Fruit fly (Drosophila melanogaster): ENCODE data around the gene PyK.

Gene PyK

DNA sequence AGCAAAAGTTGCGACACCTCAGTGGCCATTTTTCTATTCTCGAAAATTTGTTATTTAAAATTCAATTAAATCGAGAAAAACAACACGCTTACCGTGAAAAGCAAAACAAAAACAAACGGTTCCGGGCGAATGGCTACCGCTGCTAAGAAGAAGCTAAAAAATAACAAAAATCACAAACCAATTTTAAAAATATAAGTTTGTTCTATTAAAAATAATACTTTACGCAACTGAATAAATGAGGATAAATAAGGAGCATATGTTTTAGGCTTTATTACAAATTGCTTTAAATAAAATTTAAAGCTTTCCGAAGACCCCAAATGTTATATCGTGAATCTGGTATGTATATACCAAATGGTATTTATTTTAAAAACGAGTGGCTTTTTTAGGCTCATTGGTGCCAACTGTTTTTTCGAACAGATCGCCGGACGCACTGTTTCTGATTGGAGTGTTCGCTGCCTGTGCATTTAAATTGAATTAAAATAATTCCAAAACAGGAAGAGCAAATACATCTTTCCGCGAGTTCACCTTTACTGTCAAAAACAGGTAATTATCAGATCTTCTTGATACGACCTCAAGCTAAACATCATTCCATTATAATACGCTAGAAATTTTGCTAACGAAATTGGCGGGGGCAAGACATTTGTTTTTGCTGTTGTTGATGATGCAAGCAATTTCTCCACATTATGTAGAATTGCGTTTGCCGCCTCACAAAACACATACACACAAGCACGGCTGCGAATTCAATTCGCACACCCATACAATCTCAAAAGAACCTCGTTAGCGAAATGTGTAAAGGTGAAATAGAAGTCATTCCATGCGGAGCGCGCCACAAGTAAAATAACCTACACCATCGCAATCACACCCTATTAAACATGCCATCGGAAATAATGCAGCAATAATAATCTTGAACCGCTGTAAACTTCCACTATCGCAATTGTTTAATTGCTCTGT is at the start of gene PyK, which contains the start of gene Polr3F:
Gene PyK (plus strand): TSS at position 411 of the 951 bp plus-strand sequence.
Gene Polr3F (minus strand): TSS at position 248 of the 951 bp plus-strand sequence.
- TF ChIP-seq CTCF (optimal IDR thresholded peaks at IDR 0.05) (no peak), CG8478 (optimal IDR thresholded peaks at IDR 0.05) (no peak)

DNA sequence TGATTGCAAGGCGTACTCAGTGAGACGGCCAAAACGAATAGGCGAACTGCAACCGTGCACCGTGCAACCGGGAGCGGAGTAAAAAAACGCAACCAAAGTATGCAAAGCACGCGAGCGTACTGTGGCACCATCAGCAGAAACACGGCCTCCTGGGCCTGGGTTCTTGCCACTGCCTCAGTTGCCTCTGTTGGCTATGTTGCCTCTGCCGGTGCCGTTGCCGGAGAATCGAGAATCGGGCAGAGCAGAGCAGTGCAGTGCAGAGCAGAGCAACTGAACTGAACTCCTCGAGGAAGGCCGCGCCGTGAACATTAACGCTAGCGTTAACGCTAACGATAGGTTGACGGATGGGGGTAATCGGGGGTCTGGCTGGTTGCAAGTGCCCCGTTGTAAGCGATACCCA is 43.3 kb upstream of the PyK start, which contains the start of gene CG34377:
Gene CG34377 (minus strand): TSS at position 101 of the 400 bp plus-strand sequence.
- TF ChIP-seq CTCF (optimal IDR thresholded peaks at IDR 0.05) (no peak), CG8478 (optimal IDR thresholded peaks at IDR 0.05) (no peak)

DNA sequence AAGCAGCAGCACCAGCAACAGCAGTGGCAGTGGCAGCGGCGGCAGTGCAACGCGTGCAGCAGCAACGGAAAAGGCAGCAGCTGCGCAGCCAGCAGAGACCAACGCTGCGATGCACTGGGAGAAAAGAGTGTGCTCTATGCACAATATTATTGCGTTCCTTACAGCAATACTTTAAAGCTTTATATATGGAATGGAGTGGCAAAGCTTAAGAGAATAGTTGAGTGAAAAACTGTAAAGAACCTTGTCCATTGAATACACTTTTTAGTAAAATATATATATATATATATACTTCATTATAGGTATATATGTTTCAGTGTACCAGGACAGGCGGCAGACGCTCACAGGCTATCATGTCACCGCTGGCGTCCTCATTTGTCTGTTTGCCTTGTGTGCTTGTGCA is 42.6 kb upstream of the PyK start:
- TF ChIP-seq CTCF (optimal IDR thresholded peaks at IDR 0.05) (no peak), CG8478 (optimal IDR thresholded peaks at IDR 0.05) (no peak)

DNA sequence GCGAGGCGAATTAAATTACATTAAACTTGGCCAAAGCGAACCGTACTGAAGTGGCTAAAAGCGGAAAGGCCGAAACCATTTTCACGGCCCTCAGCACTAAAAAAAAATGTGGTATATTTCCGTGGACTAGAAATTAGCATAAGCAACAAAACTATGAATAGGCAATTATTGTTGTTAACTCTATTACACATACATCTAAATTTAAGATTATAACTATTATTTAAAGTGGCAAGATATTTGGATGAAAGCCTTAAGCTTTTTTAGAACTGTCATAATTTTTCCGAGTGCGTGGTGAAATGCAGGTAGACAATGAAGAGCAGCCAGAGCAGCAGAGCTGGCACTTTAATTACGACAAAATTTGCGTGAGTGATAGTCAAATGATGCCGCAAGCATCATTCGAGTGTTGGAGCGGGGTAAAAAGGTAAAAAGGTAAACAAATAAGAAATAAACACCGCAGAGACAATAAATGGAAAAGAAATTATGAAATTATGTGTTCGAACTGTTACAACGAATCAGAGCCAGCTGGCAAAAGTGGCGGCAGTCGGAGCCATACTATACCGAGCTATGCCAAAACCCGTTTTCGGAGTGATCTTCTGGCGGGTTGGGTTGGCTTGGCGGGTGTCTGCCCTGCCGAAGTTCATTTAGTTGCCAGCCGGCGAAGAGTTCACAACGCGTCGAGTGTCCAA is 38.5 kb upstream of the PyK start, which contains the start of gene CG7080:
Gene CG7080 (plus strand): TSS at position 636 of the 686 bp plus-strand sequence.
- TF ChIP-seq CTCF (optimal IDR thresholded peaks at IDR 0.05) (no peak), CG8478 (optimal IDR thresholded peaks at IDR 0.05) (no peak)

DNA sequence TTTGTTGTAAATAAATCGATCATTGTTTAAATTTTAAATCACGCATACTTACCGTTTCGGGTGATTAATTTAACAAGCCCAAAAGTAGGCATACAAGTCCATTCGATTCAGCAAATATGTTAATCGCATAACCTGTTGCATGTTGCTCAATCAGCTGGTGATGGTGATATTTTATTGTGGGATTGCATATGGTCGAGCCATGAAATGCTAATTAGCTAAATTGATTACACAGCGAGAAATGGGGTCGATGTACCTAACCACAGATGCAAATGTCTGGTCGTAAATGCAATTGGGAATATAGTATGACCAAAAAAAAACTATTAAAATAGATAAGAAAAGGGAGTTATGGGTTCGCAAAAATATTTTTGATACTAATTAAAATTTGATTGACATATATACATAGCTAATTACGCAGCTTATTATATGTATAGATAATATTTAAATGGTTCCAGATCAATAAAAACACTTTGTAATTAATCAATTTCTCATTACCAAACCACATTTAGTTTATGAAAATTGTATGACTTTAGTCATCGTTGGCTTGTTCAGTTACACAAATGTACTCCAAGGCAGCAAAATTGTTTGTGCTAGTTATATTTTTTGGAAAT is 36.7 kb upstream of the PyK start, which contains the start of gene CG33721:
Gene CG33721 (plus strand): TSS at position 558 of the 608 bp plus-strand sequence.
- TF ChIP-seq CTCF (optimal IDR thresholded peaks at IDR 0.05), result no peak
- no peak for TF ChIP-seq CG8478 (optimal IDR thresholded peaks at IDR 0.05)

DNA sequence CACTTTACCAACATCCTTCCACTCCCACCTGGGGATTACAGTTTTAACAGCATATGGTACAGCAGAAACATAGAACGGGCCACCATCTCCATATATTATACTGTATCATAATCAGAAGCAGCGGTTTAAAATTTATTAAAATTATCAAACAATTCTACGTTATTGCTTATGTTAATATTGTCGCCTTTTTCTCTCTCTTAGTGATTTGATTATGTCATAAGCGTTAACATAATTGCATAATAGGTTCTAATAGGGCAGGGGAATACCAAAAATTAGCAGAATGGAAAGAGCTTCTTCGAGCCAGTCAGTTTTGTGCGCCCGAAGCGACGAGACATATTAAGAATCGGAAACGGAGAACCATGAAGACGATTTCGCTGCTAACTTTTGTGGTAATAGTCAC is 35.6 kb upstream of the PyK start, which contains the start of gene CG13862:
Gene CG13862 (plus strand): TSS at position 301 of the 400 bp plus-strand sequence.
- TF ChIP-seq CTCF (optimal IDR thresholded peaks at IDR 0.05) (no peak), CG8478 (optimal IDR thresholded peaks at IDR 0.05) (no peak)

DNA sequence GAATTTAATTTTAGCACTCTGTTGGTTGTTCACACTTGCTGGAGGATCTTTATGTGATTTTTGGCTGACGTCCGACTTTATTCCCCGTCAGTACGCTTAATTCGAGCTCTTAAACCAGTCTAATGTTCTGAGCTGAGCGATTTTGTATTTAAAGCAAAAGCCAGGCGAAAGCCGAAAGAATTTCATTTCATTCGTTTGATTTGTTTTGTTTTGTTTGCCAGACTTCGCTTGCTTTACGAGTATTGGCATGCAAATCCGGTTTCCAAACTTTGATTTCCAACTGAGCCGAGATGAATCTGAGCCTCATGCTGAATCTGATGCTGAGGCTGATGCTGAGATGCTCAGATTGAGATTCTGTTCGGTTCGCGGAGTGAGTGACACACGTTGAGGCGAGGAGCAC is 33.3 kb upstream of the PyK start, which contains the start of gene CG5391:
Gene CG5391 (minus strand): TSS at position 101 of the 400 bp plus-strand sequence.
- TF ChIP-seq CG8478 (optimal IDR thresholded peaks at IDR 0.05), result no peak
- TF ChIP-seq CTCF (optimal IDR thresholded peaks at IDR 0.05), result no peak

DNA sequence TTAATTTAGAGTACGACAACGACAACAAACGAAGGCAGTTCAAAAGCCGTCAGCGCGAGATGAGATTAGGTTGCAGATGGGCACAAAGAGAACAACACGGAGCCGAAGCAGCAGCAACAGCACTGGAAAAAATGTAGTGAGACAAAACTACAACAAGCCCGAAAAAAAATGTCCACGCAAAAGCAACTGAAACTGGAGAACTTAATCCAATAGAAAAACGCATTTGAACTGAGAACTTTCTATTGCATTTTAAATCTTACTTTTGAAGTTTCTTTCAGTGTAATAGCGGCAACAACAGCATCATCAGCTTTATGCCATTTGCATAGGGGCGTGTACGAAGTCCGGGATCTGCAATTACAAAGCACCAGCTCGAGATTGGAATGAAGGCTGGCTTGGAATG is 27.8 kb upstream of the PyK start:
- TF ChIP-seq CG8478 (optimal IDR thresholded peaks at IDR 0.05), result no peak

DNA sequence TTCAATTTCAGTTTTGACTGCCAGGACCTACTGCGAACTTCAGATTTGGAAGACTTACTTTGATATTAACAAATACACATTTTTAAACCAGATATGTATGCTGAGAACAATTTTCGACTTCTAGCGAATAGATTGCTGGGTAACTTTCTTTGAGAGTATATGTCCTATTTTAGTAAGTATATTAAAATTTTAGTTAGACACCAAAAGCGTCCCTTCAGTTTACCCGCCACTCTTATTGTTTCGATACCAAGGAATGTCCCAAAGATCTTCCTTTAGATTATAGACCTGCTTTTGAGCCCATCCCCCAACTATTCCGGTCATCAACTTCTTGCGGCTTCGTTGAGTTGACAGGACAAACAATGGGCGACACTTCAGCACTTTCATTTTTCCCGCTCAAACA is 27.1 kb upstream of the PyK start, which contains the start of gene CG5388:
Gene CG5388 (minus strand): TSS at position 101 of the 400 bp plus-strand sequence.
- TF ChIP-seq CTCF (optimal IDR thresholded peaks at IDR 0.05) (no peak), CG8478 (optimal IDR thresholded peaks at IDR 0.05) (no peak)

DNA sequence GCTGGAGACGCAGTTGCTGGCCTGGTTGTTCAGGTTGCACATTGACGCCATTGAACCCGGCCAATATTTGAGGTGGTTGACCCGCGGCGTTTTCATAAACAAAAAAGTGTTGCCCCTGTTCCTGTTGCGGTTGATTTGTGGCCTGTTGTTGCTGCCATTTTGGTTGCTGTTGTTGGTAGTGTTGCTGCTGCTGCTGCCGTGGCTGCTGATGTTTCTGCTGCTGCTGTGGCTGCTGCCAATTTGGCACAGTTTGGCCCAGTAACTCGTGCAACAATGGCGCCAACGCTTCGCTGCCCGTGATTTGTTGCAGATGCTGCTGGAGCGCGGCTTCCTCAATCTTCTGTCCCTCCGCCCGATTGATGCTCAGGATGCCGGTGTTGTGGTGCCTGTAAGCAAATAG is 25.7 kb upstream of the PyK start:
- no peak for TF ChIP-seq CTCF (optimal IDR thresholded peaks at IDR 0.05)

DNA sequence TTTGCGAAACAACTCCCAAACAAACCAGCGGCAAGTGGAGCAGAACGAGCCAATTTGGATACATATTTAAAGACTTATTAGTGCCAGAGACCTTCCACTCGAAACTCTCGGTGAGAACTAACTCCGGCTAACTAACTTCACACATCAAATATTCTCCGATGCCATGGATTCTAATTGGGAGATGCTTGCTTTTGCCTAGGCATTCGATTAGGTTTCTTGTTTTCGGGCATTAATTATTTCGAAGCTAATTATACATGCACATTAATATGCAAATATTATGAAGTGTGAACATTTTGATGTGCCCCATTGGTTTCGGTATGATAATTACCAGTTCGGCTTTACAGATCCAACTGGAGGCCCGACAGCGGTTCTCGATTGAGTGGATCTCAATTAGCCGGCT is 25.2 kb upstream of the PyK start, which contains the start of gene CG5386:
Gene CG5386 (minus strand): TSS at position 101 of the 400 bp plus-strand sequence.
- TF ChIP-seq CTCF (optimal IDR thresholded peaks at IDR 0.05), result no peak

DNA sequence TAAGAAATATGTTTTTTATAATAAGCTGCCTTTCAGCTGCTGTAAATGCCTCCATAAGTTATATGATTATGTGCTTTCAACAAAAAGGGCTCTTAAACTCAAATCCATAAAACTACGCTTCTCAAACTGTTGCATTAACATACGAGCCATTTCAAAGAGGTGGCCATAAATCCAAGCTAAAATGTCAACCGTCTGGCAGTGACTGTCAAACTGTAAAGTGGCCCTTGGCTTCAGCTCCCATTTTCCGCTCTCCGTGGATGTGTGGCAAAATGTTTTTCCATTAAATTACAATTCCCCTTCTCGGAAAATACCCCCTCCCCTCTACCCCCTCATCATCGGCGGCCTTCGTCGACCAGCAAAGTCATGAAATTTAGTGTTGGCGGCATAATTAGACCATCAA is 24.6 kb upstream of the PyK start:
- TF ChIP-seq CTCF (optimal IDR thresholded peaks at IDR 0.05), result no peak
- TF ChIP-seq CG8478 (optimal IDR thresholded peaks at IDR 0.05), result no peak

DNA sequence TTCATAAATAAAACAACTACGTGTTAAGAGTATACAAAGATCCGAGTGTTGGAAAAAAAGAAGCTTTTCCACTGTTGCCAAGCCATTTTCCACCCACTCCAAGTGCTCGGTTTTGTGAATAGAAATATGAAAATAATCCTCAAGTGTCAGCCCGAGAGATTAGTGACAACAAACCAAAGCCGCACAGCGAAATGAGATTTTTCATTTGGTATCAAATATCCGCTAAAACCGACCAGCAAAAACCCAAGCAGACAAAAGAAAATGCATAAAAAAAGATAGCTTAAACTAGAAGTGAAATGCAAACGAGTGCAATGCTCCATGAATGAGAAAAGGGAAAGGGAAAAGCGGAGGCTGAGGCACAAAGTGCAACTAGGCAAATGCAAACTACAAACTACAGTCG is 15.9 kb upstream of the PyK start, which contains the start of gene rdhB:
Gene rdhB (plus strand): TSS at position 301 of the 400 bp plus-strand sequence.
- TF ChIP-seq CG8478 (optimal IDR thresholded peaks at IDR 0.05) (no peak), CTCF (optimal IDR thresholded peaks at IDR 0.05) (no peak)

DNA sequence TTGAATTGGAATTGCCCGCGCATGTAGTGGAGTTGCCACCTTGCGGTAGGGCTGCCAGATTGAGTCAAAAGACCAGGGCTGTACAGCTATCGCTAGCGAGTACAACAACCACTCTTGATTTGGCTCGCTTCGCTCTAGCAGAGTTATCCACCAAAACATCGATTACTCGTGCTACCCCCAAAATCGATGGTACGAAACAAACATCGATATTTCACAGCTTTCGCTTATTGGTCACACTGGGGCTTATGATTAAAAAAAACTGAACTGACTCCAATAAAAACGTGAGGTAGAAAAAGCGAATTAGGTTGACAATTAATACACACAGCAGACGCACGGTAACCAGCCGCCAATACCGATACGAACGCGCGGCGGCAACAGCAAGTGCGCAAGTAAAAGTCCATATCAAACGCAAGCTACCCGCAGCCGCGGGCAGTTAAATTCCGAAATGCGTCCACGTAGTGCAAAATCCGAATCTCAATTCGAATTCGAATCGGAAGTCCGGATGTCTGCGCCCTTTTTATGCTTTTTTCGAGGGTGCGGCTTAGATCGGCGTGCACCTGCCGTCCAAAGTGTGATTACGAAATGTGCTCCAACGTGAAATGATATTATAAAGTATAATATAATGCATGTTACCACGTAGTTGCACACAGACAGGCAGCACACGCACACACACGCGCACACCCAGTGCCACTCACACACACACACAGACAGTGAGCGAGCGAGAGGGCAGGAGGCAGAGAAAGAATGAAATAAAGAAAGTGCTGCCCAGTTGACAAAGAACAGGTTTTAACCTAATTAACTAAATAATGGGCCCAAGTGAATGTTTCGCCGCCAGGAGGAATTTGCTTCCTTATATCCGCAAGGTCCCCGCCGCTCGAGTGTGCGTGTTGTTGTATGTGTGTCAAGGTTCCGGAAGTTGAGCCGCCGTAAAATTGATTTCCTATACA is 10.6 kb upstream of the PyK start, which contains the start of gene Sar1:
Gene Sar1 (plus strand): TSS at position 222 of the 947 bp plus-strand sequence.
- TF ChIP-seq CTCF (optimal IDR thresholded peaks at IDR 0.05) (peak; percentile 72 to 77), CG8478 (optimal IDR thresholded peaks at IDR 0.05) (no peak)

Measured in S2 (cell line).